Worm (Caenorhabditis elegans): ENCODE measurements around the gene Y47G7B.2.

The Y47G7B.2 gene

ce11 chrII:2749595-2750048 is 41.8 kb upstream of the Y47G7B.2 start, which contains the start of gene F29A7.4:
Gene F29A7.4 (plus strand): TSS chrII:2749998.
- TF ChIP-seq elt-2 (tag; optimal IDR thresholded peaks at IDR 0.05) (peak; percentile 72), ceh-88 (GFP tag; IDR thresholded peaks at IDR 0.05) (no peak)

- TF ChIP-seq fos-1 (tag; optimal IDR thresholded peaks at IDR 0.05) (peak; percentile 54), egl-13 (tag; optimal IDR thresholded peaks at IDR 0.05) (peak; percentile 79), lin-14 (GFP tag; optimal IDR thresholded peaks at IDR 0.05) (peak; percentile 95), skn-1 (tag; optimal IDR thresholded peaks at IDR 0.05) (peak; percentile 9), lir-3 (tag; optimal IDR thresholded peaks at IDR 0.05; ENCODE audit: poor library complexity) (no peak), lin-13 (GFP tag; optimal IDR thresholded peaks at IDR 0.05) (peak; percentile 4), lin-15B (tag; optimal IDR thresholded peaks at IDR 0.05) (no peak), dsc-1 (tag; optimal IDR thresholded peaks at IDR 0.05) (peak; percentile 46), lsy-2 (tag; optimal IDR thresholded peaks at IDR 0.05) (peak; percentile 48 to 62), snu-23 (GFP tag; optimal IDR thresholded peaks at IDR 0.05) (peak; percentile 55), nhr-28 (tag; optimal IDR thresholded peaks at IDR 0.05) (no peak), snpc-4 (tag; optimal IDR thresholded peaks at IDR 0.05) (peak; percentile 66), sup-37 (GFP tag; optimal IDR thresholded peaks at IDR 0.05) (peak; percentile 11), fkh-10 (GFP tag; optimal IDR thresholded peaks at IDR 0.05) (peak; percentile 88), unc-86 (tag; optimal IDR thresholded peaks at IDR 0.05) (peak; percentile 67), unc-62 (GFP tag; optimal IDR thresholded peaks at IDR 0.05) (no peak), xbp-1 (tag; optimal IDR thresholded peaks at IDR 0.05) (peak; percentile 42), nhr-71 (tag; optimal IDR thresholded peaks at IDR 0.05) (peak; percentile 76), aha-1 (tag; optimal IDR thresholded peaks at IDR 0.05) (no peak), lin-35 (GFP tag; optimal IDR thresholded peaks at IDR 0.05) (peak in 1 of 2 experiments; percentile 31), jun-1 (tag; optimal IDR thresholded peaks at IDR 0.05) (peak; percentile 47), mab-9 (GFP tag; IDR thresholded peaks at IDR 0.05) (0 out of 2 replicates have a peak, but pooled peaks have one; percentile 29), nhr-12 (tag; optimal IDR thresholded peaks at IDR 0.05) (no peak), ceh-88 (GFP tag; IDR thresholded peaks at IDR 0.05) (no peak), zag-1 (tag; optimal IDR thresholded peaks at IDR 0.05) (peak; percentile 57), ceh-82 (tag; optimal IDR thresholded peaks at IDR 0.05) (peak; percentile 50 to 64 (median 57)), nhr-47 (tag; optimal IDR thresholded peaks at IDR 0.05) (peak; percentile 78), efl-1 (optimal IDR thresholded peaks at IDR 0.05) (peak; percentile 54 to 64), efl-1 (GFP tag; optimal IDR thresholded peaks at IDR 0.05 in 1 of 2) (peak in 1 of 2 experiments; percentile 18), mep-1 (tag; optimal IDR thresholded peaks at IDR 0.05) (peak; percentile 29), fkh-8 (tag; optimal IDR thresholded peaks at IDR 0.05) (peak; percentile 94), pag-3 (tag; optimal IDR thresholded peaks at IDR 0.05; ENCODE audit: borderline replicate concordance, insufficient read depth) (no peak), dpl-1 (GFP tag; optimal IDR thresholded peaks at IDR 0.05) (peak in 2 of 3 experiments; percentile 10 to 11), ceh-8 (GFP tag; optimal IDR thresholded peaks at IDR 0.05) (peak; percentile 3), zip-4 (GFP tag; optimal IDR thresholded peaks at IDR 0.05) (no peak), mef-2 (tag; optimal IDR thresholded peaks at IDR 0.05) (no peak), efl-3 (GFP tag; optimal IDR thresholded peaks at IDR 0.05) (no peak), swsn-7 (tag; optimal IDR thresholded peaks at IDR 0.05) (peak; percentile 53), isw-1 (GFP tag; IDR thresholded peaks at IDR 0.05) (peak; percentile 53), tbx-2 (tag; optimal IDR thresholded peaks at IDR 0.05) (peak; percentile 75), sox-4 (tag; optimal IDR thresholded peaks at IDR 0.05) (peak; percentile 34), nhr-19 (GFP tag; conservative IDR thresholded peaks at IDR 0.05) (peak; percentile 16)
Observed at ce11 chrII:2747956-2748621, 40.3 kb upstream of the Y47G7B.2 start.
